Fruit fly (Drosophila melanogaster) whole organism, prepupa: Measurements from ENCODE around the gene CG14086.

Source experiments
- Blimp-1 ChIP-seq: fragments of 200-800 bp; sonication (Bioruptor generic); optimal IDR thresholded peaks from 3 replicates; lab custom pipeline; 2017; ENCODE audit warnings: missing biosample characterization, missing genetic modification characterization, mild to moderate bottlenecking, moderate library complexity, missing genetic modification reagents
- CG10669 ChIP-seq: fragments of 200-800 bp; sonication (Bioruptor generic); optimal IDR thresholded peaks from 3 replicates; lab custom pipeline; 2018; ENCODE audit warnings: missing biosample characterization, mild to moderate bottlenecking, missing genetic modification characterization, moderate library complexity
- CG16779 ChIP-seq: fragments of 200-800 bp; sonication (Bioruptor generic); optimal IDR thresholded peaks from 3 replicates; lab custom pipeline; 2017; ENCODE audit warnings: missing biosample characterization, mild to moderate bottlenecking, missing genetic modification characterization
- CG3032 ChIP-seq: fragments of 200-800 bp; optimal IDR thresholded peaks from 2 replicates; lab custom pipeline; 2019; ENCODE audit warnings: missing biosample characterization, mild to moderate bottlenecking, missing genetic modification characterization, moderate library complexity
- CG31627 ChIP-seq: fragments of 200-800 bp; sonication (Bioruptor generic); optimal IDR thresholded peaks from 3 replicates; lab custom pipeline; 2016; ENCODE audit warnings: missing biosample characterization, missing genetic modification characterization
- CG32006 ChIP-seq: fragments of 200-800 bp; sonication (Bioruptor generic); optimal IDR thresholded peaks from 3 replicates; lab custom pipeline; 2017; ENCODE audit warnings: missing biosample characterization, mild to moderate bottlenecking, missing genetic modification characterization
- CG6163 ChIP-seq: fragments of 200-800 bp; sonication (Bioruptor generic); IDR thresholded peaks from 3 replicates; pipeline ENCODE4 v1.3.6; 2022; ENCODE audit warnings: missing biosample characterization, missing genetic modification characterization
- CG6276 ChIP-seq: fragments of 200-800 bp; sonication (Bioruptor generic); optimal IDR thresholded peaks from 2 replicates; lab custom pipeline; 2017; ENCODE audit warnings: missing biosample characterization, mild to moderate bottlenecking, missing genetic modification characterization
- CG6808 ChIP-seq: fragments of 200-800 bp; sonication (Bioruptor generic); optimal IDR thresholded peaks from 3 replicates; lab custom pipeline; 2017; ENCODE audit warnings: missing biosample characterization, missing genetic modification characterization, mild to moderate bottlenecking, moderate library complexity, missing genetic modification reagents
- CG6854 ChIP-seq: fragments of 200-800 bp; sonication (Bioruptor generic); optimal IDR thresholded peaks from 2 replicates; lab custom pipeline; 2017; ENCODE audit warnings: missing biosample characterization, mild to moderate bottlenecking, missing genetic modification characterization
- CG8319 ChIP-seq: fragments of 200-800 bp; sonication (Bioruptor generic); optimal IDR thresholded peaks from 3 replicates; lab custom pipeline; 2016; ENCODE audit warnings: missing biosample characterization, missing genetic modification characterization
- CG8632 ChIP-seq: fragments of 200-800 bp; sonication (Bioruptor generic); optimal IDR thresholded peaks from 3 replicates; lab custom pipeline; 2016; ENCODE audit warnings: missing biosample characterization, missing genetic modification characterization
- Eip75B ChIP-seq: fragments of 200-800 bp; sonication (Bioruptor generic); optimal IDR thresholded peaks from 3 replicates; lab custom pipeline; 2016; ENCODE audit warnings: missing biosample characterization, missing genetic modification characterization
- Eip78C ChIP-seq: fragments of 200-800 bp; sonication (Bioruptor generic); peaks from one replicate; lab custom pipeline; 2016; ENCODE audit warnings: missing biosample characterization, missing genetic modification characterization
- Eip93F ChIP-seq: fragments of 200-800 bp; sonication (Bioruptor generic); optimal IDR thresholded peaks from 2 replicates; lab custom pipeline; 2016; ENCODE audit warnings: missing biosample characterization, mild to moderate bottlenecking, missing genetic modification characterization
- Ets96B ChIP-seq: fragments of 200-800 bp; optimal IDR thresholded peaks from 2 replicates; lab custom pipeline; 2019; ENCODE audit warnings: missing biosample characterization, mild to moderate bottlenecking, missing genetic modification characterization, moderate library complexity
- Gug ChIP-seq: fragments of 200-800 bp; sonication (Bioruptor generic); IDR thresholded peaks from 2 replicates; pipeline ENCODE4 v1.3.6; 2022; ENCODE audit warnings: missing biosample characterization, missing genetic modification characterization
- Hr39 ChIP-seq: fragments of 200-800 bp; sonication (Bioruptor generic); optimal IDR thresholded peaks from 2 replicates; lab custom pipeline; 2016; ENCODE audit warnings: missing biosample characterization, missing genetic modification characterization
- Hr4 ChIP-seq: fragments of 200-800 bp; sonication (Bioruptor generic); optimal IDR thresholded peaks from 3 replicates; lab custom pipeline; 2016; ENCODE audit warnings: missing biosample characterization, missing genetic modification characterization
- Met ChIP-seq: fragments of 200-800 bp; sonication (Bioruptor generic); optimal IDR thresholded peaks from 3 replicates; lab custom pipeline; 2016; ENCODE audit warnings: missing biosample characterization, missing genetic modification characterization
- OdsH ChIP-seq: fragments of 200-800 bp; sonication (Bioruptor generic); optimal IDR thresholded peaks from 3 replicates; lab custom pipeline; 2016; ENCODE audit warnings: missing biosample characterization, missing genetic modification characterization
- Smox ChIP-seq: fragments of 200-800 bp; sonication (Bioruptor generic); optimal IDR thresholded peaks from 3 replicates; lab custom pipeline; 2016; ENCODE audit warnings: missing biosample characterization, missing genetic modification characterization
- Sox102F ChIP-seq: fragments of 200-800 bp; sonication (Bioruptor generic); optimal IDR thresholded peaks from 2 replicates; lab custom pipeline; 2016; ENCODE audit warnings: missing biosample characterization, mild to moderate bottlenecking, missing genetic modification characterization
- Sox14 ChIP-seq: fragments of 200-800 bp; sonication (Bioruptor generic); optimal IDR thresholded peaks from 3 replicates; lab custom pipeline; 2016; ENCODE audit warnings: missing biosample characterization, missing genetic modification characterization
- acj6 ChIP-seq: fragments of 200-800 bp; sonication (Bioruptor generic); optimal IDR thresholded peaks from 3 replicates; lab custom pipeline; 2016; ENCODE audit warnings: missing biosample characterization, missing genetic modification characterization
- cyc ChIP-seq: fragments of 200-800 bp; sonication (Bioruptor generic); optimal IDR thresholded peaks from 3 replicates; lab custom pipeline; 2016; ENCODE audit warnings: missing biosample characterization, missing genetic modification characterization
- eg ChIP-seq: fragments of 200-800 bp; sonication (Bioruptor generic); IDR thresholded peaks from 3 replicates; pipeline ENCODE4 v1.3.6; 2022; ENCODE audit warnings: missing biosample characterization, missing genetic modification characterization
- esn ChIP-seq: fragments of 200-800 bp; sonication (Bioruptor generic); optimal IDR thresholded peaks from 2 replicates; lab custom pipeline; 2016; ENCODE audit warnings: missing biosample characterization, mild to moderate bottlenecking, missing genetic modification characterization, moderate library complexity
- net ChIP-seq: fragments of 200-800 bp; sonication (Bioruptor generic); optimal IDR thresholded peaks from 3 replicates; lab custom pipeline; 2016; ENCODE audit warnings: missing biosample characterization, missing genetic modification characterization
- salr ChIP-seq, 2 experiments: fragments of 200-800 bp; sonication (Bioruptor generic); optimal IDR thresholded peaks; 3 replicates each; lab custom pipeline; 2016 to 2018; ENCODE audit warnings: missing biosample characterization in 2 of 2, missing genetic modification characterization in 2 of 2, mild to moderate bottlenecking in 1 of 2
- spab ChIP-seq: fragments of 200-800 bp; sonication (Bioruptor generic); optimal IDR thresholded peaks from 2 replicates; lab custom pipeline; 2017; ENCODE audit warnings: missing biosample characterization, mild to moderate bottlenecking, missing genetic modification characterization, missing genetic modification reagents
- ss ChIP-seq, 2 experiments: fragments of 200-800 bp; sonication (Bioruptor generic); optimal IDR thresholded peaks; 2 replicates in 1 of 2; 3 replicates in 1 of 2; lab custom pipeline; 2017 to 2018; ENCODE audit warnings: mild to moderate bottlenecking in 2 of 2, missing biosample characterization in 2 of 2, missing genetic modification characterization in 2 of 2, moderate library complexity in 1 of 2
- svp ChIP-seq: fragments of 200-800 bp; sonication (Bioruptor generic); peaks from one replicate; lab custom pipeline; 2016; ENCODE audit warnings: missing biosample characterization, missing genetic modification characterization
- vri ChIP-seq: fragments of 200-800 bp; sonication (Bioruptor generic); optimal IDR thresholded peaks from 3 replicates; lab custom pipeline; 2016; ENCODE audit warnings: missing biosample characterization, mild to moderate bottlenecking, missing genetic modification characterization

The CG14086 gene

DNA sequence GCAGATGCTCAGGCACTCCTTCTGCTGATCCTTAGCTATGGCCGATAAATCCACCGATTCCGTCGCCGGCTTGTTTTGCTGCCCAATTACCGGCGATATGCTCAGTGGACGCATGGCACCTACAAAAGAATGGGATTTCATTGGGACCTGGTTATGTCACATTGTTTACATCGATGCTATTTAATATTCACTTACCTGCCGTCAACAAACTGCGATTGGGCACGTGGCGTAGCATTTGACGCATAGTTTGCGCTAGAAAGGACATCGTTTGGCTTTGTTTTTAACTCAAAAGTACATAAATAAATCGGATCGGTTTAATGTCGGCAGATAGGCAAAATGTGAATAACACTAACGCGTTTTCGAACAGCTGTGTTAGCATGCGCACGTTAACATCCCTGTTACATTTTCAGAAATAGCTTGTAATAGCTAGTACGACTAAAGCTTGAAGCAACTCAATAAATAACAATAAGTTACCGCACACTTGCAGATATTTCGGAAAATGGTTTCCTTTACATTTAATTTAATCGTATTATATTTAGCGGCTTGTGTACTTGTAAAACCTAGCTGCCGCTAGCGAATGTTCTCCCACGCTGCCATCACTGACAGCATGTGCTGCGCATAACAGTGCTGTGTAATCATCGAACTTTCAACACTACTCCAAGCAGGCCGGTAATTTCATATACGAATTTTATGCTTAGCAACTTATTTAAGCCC, 20.7 kb upstream of the CG14086 start, which contains the start of the genes mRpL21 and rept (continued):
- TF ChIP-seq Met (GFP tag; lab: Kevin White, UChicago), result peak; percentile 67
- TF ChIP-seq acj6 (GFP tag; lab: Kevin White, UChicago), result peak; percentile 47
- peak; percentile 61 for TF ChIP-seq CG3032
- TF ChIP-seq CG31627 (GFP tag; lab: Kevin White, UChicago), result peak; percentile 57
- TF ChIP-seq, all 60 proteins: peak for 29

DNA sequence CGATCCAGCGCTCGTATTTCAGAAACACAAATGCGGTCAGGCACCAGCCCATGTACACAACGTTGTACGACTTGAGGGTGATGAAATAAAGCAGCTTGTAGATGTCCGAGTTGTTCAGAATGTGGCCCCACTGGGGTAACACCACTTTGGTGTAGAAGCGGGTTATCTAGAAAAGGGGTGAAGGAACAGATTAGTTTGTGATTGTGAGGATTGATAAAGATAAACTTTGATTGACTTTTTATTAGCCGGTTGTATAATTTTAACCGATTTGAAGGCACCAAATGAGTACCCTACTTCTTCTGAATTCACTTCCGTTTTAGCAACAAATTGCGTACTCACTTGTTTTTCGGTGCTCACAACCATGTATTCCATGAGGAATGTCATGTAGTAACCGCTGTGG, 17.4 kb upstream of the CG14086 start:
- TF ChIP-seq CG8319 (GFP tag; lab: Kevin White, UChicago) (no peak), Blimp-1 (GFP tag; lab: Kevin White, UChicago) (no peak), Eip78C (no peak), Ets96B (tag; lab: Kevin White, UChicago) (no peak), CG8632 (GFP tag; lab: Kevin White, UChicago) (no peak), CG32006 (GFP tag; lab: Kevin White, UChicago) (no peak), Hr4 (GFP tag; lab: Kevin White, UChicago) (no peak), spab (no peak), OdsH (GFP tag; lab: Kevin White, UChicago) (no peak), net (GFP tag; lab: Kevin White, UChicago) (no peak), CG10669 (GFP tag; lab: Kevin White, UChicago) (no peak), esn (GFP tag; lab: Kevin White, UChicago) (no peak), ss (GFP tag; optimal IDR thresholded peaks at IDR 0.05; lab: Kevin White, UChicago) (no peak), CG6808 (GFP tag; lab: Kevin White, UChicago) (no peak), Smox (GFP tag; lab: Kevin White, UChicago) (no peak), CG6276 (no peak), CG16779 (tag; lab: Kevin White, UChicago) (no peak), Gug (GFP tag; lab: Robert Waterston, UW) (no peak)

DNA sequence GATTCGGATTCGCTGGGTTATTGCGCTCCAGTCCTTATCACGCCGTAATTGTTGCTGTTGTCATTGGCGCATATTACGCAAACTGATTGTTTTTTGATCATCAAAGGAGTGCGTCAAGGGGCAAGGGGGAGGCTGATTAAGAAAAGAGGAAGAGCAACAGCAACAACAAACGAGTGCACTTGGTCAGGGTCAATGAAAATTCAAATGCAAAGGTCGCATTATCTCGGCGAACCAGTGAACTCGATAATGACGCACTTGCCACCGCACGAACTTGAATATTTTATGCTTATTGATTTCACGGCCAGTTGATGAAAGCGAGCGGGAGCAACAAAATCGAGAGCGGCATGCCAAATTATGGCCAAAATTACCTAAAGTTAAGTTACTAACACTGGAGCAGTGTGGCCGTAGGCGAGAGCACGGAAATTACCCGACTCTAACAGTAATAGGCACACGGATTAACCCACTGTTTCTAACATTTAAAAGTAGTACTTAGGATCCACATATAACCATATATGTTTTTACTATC, 15.2 kb upstream of the CG14086 start, which contains the start of gene nes:
TSS of gene nes (minus strand) at position 402 of the 526 bp plus-strand sequence.
- TF ChIP-seq Sox102F (GFP tag; lab: Kevin White, UChicago) (no peak), Ets96B (tag; lab: Kevin White, UChicago) (no peak), Eip78C (peak; percentile 68), cyc (GFP tag; lab: Kevin White, UChicago) (peak; percentile 22), CG6163 (GFP tag; lab: Robert Waterston, UW) (peak; percentile 53; the same call in 1 of the 3 replicates), svp (GFP tag; lab: Kevin White, UChicago) (peak; percentile 98), acj6 (GFP tag; lab: Kevin White, UChicago) (no peak), CG6854 (peak; percentile 54), CG6808 (GFP tag; lab: Kevin White, UChicago) (no peak), CG31627 (GFP tag; lab: Kevin White, UChicago) (peak; percentile 38), Sox14 (GFP tag; lab: Kevin White, UChicago) (peak; percentile 16), eg (peak; percentile 25; the same call in 1 of the 3 replicates), Eip93F (GFP tag; lab: Kevin White, UChicago) (peak; percentile 21), Eip75B (GFP tag; lab: Kevin White, UChicago) (peak; percentile 47), vri (GFP tag; lab: Kevin White, UChicago) (peak; percentile 100), Hr39 (GFP tag; lab: Kevin White, UChicago) (peak; percentile 12), salr (GFP tag; optimal IDR thresholded peaks at IDR 0.05; lab: Kevin White, UChicago) (no peak)
